Fruit fly (Drosophila melanogaster): ENCODE results near the gene Uch-L5.

Gene Uch-L5

DNA sequence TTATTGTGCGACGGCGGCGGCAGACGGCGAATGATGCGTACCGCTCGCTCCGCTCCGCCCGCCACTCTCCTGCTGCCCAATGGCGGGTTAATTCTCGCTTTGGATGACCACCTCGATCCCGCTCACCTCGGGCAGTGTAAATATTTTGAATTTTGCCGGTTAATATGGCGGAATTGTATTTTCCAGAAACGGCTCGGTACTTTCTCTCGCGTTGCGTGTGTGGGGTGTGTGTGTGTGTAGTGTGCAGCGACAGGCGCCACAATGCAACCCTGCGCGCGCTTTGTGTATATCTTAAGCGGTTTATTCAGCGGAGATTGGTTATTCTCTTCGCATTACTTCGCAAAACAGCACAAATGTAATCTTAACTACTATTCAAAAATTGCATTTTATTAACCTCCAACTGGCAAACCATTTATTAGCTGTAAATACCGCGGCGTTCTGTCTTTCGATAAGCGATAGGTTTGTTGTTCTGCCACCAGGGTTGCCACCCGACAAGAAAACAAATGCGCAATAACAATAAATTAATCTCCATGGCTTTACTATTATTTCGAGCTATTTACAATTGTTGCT is 20.9 kb downstream of the Uch-L5 start, which contains the start of the genes phol and CG3552 (continued):
- TF ChIP-seq Nf-YC (tag; optimal IDR thresholded peaks at IDR 0.05) (peak; percentile 43), Asciz (GFP tag; optimal IDR thresholded peaks at IDR 0.05) (no peak), Taf1 (GFP tag; IDR thresholded peaks at IDR 0.05) (0 out of 2 replicates have a peak, but pooled peaks have one; percentile 26), Ada2b (GFP tag; IDR thresholded peaks at IDR 0.05) (no peak), Myb (GFP tag; optimal IDR thresholded peaks at IDR 0.05) (peak; percentile 25), CG10267 (tag; optimal IDR thresholded peaks at IDR 0.05) (peak; percentile 48), gsb (GFP tag; IDR thresholded peaks at IDR 0.05) (no peak), CG30020 (tag; optimal IDR thresholded peaks at IDR 0.05) (peak; percentile 59), CG17829 (tag; optimal IDR thresholded peaks at IDR 0.05) (peak; percentile 35), CG13287 (GFP tag; IDR thresholded peaks at IDR 0.05; ENCODE audit: partially characterized antibody) (peak; percentile 31; the same call in 1 of the 2 replicates), Sox100B (GFP tag; optimal IDR thresholded peaks at IDR 0.05) (no peak), Sin3A (optimal IDR thresholded peaks at IDR 0.05) (peak; percentile 84), mam (GFP tag; optimal IDR thresholded peaks at IDR 0.05) (peak; percentile 13), ranshi (GFP tag; IDR thresholded peaks at IDR 0.05) (no peak), CG15514 (GFP tag; optimal IDR thresholded peaks at IDR 0.05) (peak; percentile 54), gem (tag; optimal IDR thresholded peaks at IDR 0.05) (peak; percentile 33), vfl (GFP tag; optimal IDR thresholded peaks at IDR 0.05) (peak; percentile 18), CG34224 (GFP tag; IDR thresholded peaks at IDR 0.05; ENCODE audit: partially characterized antibody) (0 out of 3 replicates have a peak, but pooled peaks have one; percentile 41), HLH4C (GFP tag; IDR thresholded peaks at IDR 0.05; ENCODE audit: partially characterized antibody) (no peak), CG2116 (GFP tag; optimal IDR thresholded peaks at IDR 0.05) (peak; percentile 98), sob (GFP tag; IDR thresholded peaks at IDR 0.05) (0 out of 2 replicates have a peak, but pooled peaks have one; percentile 6), CG13624 (GFP tag; optimal IDR thresholded peaks at IDR 0.05) (peak; percentile 88), danr (GFP tag; IDR thresholded peaks at IDR 0.05) (no peak), Rfx (GFP tag; IDR thresholded peaks at IDR 0.05) (no peak), PHDP (tag; optimal IDR thresholded peaks at IDR 0.05) (peak; percentile 7), ken (GFP tag; IDR thresholded peaks at IDR 0.05) (no peak), BEAF-32 (GFP tag; optimal IDR thresholded peaks at IDR 0.05) (peak; percentile 57), CG12659 (GFP tag; optimal IDR thresholded peaks at IDR 0.05) (peak; percentile 29), CG6765 (GFP tag; optimal IDR thresholded peaks at IDR 0.05) (no peak), CG15479 (GFP tag; optimal IDR thresholded peaks at IDR 0.05) (peak; percentile 83), jing (GFP tag; optimal IDR thresholded peaks at IDR 0.05) (no peak), CG2712 (tag; optimal IDR thresholded peaks at IDR 0.05) (peak; percentile 16), Med (GFP tag) (peak; percentile 82), dm (GFP tag; optimal IDR thresholded peaks at IDR 0.05) (peak; percentile 68), CG9932 (GFP tag; IDR thresholded peaks at IDR 0.05) (no peak), tap (tag; optimal IDR thresholded peaks at IDR 0.05) (no peak), Ssrp (tag; optimal IDR thresholded peaks at IDR 0.05) (no peak), CG6175 (GFP tag; IDR thresholded peaks at IDR 0.05) (no peak), CG7928 (GFP tag; optimal IDR thresholded peaks at IDR 0.05) (peak; percentile 41), scrt (GFP tag; optimal IDR thresholded peaks at IDR 0.05) (no peak), bcd (GFP tag; optimal IDR thresholded peaks at IDR 0.05) (peak; percentile 24), Ptx1 (GFP tag; IDR thresholded peaks at IDR 0.05) (no peak), schlank (tag; optimal IDR thresholded peaks at IDR 0.05) (no peak), tx (GFP tag; optimal IDR thresholded peaks at IDR 0.05) (no peak), pita (GFP tag; optimal IDR thresholded peaks at IDR 0.05) (no peak), pzg (GFP tag; optimal IDR thresholded peaks at IDR 0.05) (peak; percentile 57), psq (GFP tag; optimal IDR thresholded peaks at IDR 0.05) (no peak), gfzf (GFP tag; optimal IDR thresholded peaks at IDR 0.05) (peak; percentile 51), sug (tag; optimal IDR thresholded peaks at IDR 0.05) (peak; percentile 29), sisA (GFP tag; IDR thresholded peaks at IDR 0.05) (no peak)
